Fruit fly (Drosophila melanogaster): ENCODE measurements around the gene RanGAP.

The RanGAP gene

DNA sequence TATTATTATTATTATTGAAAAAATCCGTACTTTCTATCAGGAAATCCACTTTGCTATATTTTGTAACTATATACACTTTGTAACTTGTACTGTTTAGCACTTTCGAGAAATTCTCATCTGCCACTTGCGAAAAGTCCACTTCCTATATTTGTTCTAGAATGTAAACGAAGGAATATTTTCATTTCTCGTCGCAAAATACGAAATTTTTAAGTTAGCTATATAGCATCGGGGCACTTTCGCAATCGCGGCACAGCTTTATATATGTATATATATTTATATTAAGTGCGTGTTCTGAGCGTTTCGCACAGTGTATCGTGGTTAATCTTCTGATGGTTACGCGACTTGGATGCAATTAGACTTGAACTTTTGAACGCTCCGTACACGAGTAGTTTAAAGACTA lies at the start of gene RanGAP:
Gene RanGAP, plus strand, starts transcription at position 169 of the 400 bp plus-strand sequence.
- TF ChIP-seq psq (optimal IDR thresholded peaks at IDR 0.05) (no peak), h (optimal IDR thresholded peaks at IDR 0.05) (no peak), insv (optimal IDR thresholded peaks at IDR 0.05) (no peak), ttk (optimal IDR thresholded peaks at IDR 0.05) (no peak), Myc (optimal IDR thresholded peaks at IDR 0.05) (no peak), Sin3A (optimal IDR thresholded peaks at IDR 0.05) (no peak)

DNA sequence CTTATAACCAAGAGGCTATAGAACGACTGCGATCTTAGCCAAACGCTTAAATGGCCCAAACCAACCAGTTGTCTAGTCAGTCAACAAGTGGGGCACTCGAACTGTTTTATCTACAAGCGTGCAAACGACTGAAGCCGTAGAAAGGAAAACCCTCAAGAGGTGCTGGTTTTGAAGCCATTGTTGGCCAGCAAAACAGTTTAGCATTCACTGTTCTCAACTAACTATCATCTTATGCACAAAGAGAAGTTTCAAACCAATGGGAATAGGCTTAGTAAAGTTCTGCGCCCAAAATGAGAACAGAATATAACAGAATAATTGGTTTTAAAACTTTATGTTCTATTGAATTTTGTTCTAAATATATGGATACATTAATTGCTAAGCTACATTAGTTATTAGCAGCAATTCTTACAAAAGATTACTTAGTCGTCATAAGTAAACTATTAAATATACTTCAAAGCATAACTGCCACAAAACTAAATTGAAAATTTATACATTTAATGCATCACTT lies 48.0 kb upstream of the RanGAP start, which contains the start of gene CG31798:
Gene CG31798, plus strand, starts transcription at position 458 of the 508 bp plus-strand sequence.
- TF ChIP-seq ttk (optimal IDR thresholded peaks at IDR 0.05) (no peak), Sin3A (optimal IDR thresholded peaks at IDR 0.05) (no peak), insv (optimal IDR thresholded peaks at IDR 0.05) (no peak), h (optimal IDR thresholded peaks at IDR 0.05) (no peak), Myc (optimal IDR thresholded peaks at IDR 0.05) (no peak), psq (optimal IDR thresholded peaks at IDR 0.05) (no peak)

DNA sequence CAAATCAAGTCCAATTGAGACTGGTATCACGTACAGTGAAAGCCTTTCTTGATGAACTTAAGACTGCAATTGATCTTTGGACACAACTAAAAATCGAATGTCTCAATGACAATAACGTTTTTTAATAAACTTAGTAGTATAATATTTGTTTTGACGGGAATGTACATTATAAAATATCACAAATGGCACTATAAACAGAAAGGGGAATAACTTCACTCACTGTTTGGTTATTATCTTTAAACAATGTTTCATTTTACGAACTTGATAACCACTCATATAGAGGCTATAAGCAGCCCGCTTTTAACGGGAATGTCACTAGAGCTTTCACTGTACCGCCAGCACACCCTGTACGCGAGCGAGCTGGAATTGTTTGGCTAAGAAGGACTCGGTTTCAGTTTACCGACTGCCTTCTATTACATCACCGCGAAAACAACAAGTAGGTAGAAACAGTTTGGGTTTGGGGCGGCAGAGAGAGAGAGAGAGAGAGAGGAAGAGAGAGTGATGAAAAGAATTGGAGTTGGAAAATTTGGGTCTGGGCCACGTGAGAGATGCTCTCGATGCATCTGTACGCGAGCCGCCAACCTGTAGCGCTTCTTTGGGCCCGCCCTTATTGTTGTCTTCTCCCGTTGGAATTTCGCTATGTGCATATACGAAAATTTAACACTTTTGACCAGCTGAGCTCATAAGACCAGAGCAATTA lies 44.0 kb upstream of the RanGAP start:
- TF ChIP-seq ttk (optimal IDR thresholded peaks at IDR 0.05) (no peak), insv (optimal IDR thresholded peaks at IDR 0.05) (no peak), psq (optimal IDR thresholded peaks at IDR 0.05) (no peak), Sin3A (optimal IDR thresholded peaks at IDR 0.05) (no peak), h (optimal IDR thresholded peaks at IDR 0.05) (no peak), Myc (optimal IDR thresholded peaks at IDR 0.05) (no peak)

dm6 chr2L:19398317-19399234 lies 43.2 kb upstream of the RanGAP start, which contains the start of gene CG17544:
CG17544 (minus strand) TSS chr2L:19398493.
- no peak for TF ChIP-seq insv (optimal IDR thresholded peaks at IDR 0.05)
- TF ChIP-seq h (optimal IDR thresholded peaks at IDR 0.05): no peak
- no peak for TF ChIP-seq Myc (optimal IDR thresholded peaks at IDR 0.05)
- no peak for TF ChIP-seq psq (optimal IDR thresholded peaks at IDR 0.05)

DNA sequence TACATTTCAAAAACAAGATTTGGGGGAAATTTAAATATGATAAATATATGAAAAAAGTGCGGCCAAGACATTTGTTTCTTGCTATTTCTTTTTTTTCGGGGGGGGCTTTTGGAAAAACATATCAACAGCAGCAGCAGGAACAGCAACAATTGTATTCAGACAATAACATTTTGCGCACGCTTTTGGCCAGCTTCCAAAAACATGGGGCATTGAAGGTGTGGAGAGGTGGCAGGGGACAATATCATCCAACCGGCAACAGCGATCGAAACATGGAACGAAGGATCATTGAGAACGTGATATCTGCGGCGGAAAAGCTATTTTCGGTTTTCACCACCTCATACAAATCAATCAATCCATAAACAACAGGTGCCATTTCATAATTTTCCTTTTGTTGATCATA lies 39.8 kb upstream of the RanGAP start:
- TF ChIP-seq Sin3A (optimal IDR thresholded peaks at IDR 0.05) (no peak), psq (optimal IDR thresholded peaks at IDR 0.05) (no peak), insv (optimal IDR thresholded peaks at IDR 0.05) (no peak), ttk (optimal IDR thresholded peaks at IDR 0.05) (no peak), h (optimal IDR thresholded peaks at IDR 0.05) (no peak)

DNA sequence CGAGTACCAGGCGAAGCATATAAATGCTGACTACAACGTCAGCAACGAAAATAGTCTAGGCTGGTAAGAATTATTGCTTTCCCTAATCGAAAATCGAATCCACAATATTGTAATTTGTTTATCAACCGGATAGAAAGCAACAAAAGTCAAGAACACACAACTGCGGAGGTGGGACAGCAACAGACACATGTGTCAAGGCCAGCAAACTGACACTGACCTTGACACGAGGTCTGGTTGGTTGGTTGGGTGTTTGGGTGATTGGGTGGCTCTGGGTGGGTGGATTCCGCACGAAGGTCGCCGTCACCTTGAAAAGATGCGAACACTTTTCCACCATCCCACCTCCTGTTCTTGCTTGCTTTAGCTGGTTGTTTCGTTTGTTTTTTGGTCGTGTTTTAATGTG lies 39.1 kb upstream of the RanGAP start:
- no peak for TF ChIP-seq Myc (optimal IDR thresholded peaks at IDR 0.05)
- TF ChIP-seq ttk (optimal IDR thresholded peaks at IDR 0.05): no peak
- TF ChIP-seq Sin3A (optimal IDR thresholded peaks at IDR 0.05): no peak
- no peak for TF ChIP-seq psq (optimal IDR thresholded peaks at IDR 0.05)

dm6 chr2L:19403398-19403797 lies 38.4 kb upstream of the RanGAP start:
- TF ChIP-seq Myc (optimal IDR thresholded peaks at IDR 0.05): no peak
- no peak for TF ChIP-seq ttk (optimal IDR thresholded peaks at IDR 0.05)
- no peak for TF ChIP-seq psq (optimal IDR thresholded peaks at IDR 0.05)
- TF ChIP-seq Sin3A (optimal IDR thresholded peaks at IDR 0.05): no peak
- TF ChIP-seq h (optimal IDR thresholded peaks at IDR 0.05): no peak
- TF ChIP-seq insv (optimal IDR thresholded peaks at IDR 0.05): no peak

DNA sequence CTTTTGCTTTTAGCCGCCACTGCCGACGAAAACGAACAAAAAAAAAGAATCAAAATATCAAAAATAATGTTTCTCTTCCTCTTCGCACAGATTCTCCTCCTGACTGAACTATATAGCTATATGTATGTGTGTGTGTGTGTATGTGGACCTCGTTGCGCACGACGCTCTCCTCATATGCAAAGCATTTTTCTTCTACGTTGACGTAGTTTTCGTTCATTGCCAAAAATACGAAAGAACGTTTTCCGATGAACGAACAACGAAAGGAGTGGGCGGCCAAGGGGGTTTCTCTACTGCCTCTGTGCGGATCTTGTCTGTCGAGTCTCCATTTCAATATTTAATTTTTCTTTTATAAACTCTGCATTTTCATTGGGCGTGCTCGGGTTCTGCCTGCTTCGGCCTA lies 37.0 kb upstream of the RanGAP start:
- no peak for TF ChIP-seq insv (optimal IDR thresholded peaks at IDR 0.05)
- no peak for TF ChIP-seq Myc (optimal IDR thresholded peaks at IDR 0.05)
- no peak for TF ChIP-seq ttk (optimal IDR thresholded peaks at IDR 0.05)
- no peak for TF ChIP-seq h (optimal IDR thresholded peaks at IDR 0.05)
- TF ChIP-seq psq (optimal IDR thresholded peaks at IDR 0.05): no peak
- no peak for TF ChIP-seq Sin3A (optimal IDR thresholded peaks at IDR 0.05)

DNA sequence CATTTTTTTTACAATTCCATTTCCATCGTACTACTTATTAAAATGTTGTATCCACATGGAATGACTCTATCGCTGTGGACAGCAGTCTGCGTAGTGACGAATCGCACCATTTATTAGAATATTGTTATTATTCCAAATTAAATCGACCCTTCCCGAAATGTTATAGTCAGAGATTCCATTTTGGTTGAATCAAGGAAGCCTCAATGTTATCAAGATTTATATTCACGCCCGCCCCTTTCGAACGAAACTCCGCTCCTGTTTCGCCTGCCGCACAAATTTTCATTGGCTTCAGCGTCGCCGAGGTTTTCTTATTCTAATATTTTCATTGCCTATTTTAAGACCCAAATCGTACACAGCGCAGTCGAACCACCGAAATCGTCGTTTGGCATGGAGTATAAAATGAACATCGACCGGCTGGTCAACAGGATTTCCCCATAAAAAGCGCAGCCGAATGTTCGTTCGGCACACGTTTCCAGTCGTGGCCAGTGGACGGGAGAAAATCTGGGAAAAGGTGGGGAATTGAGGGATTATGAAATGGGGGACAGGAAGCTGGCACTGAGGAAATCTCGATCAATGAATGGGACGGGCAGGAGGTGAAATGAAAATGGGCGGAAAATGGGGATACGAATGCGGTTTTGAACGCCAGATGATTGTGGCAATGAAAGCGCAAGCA lies 35.9 kb upstream of the RanGAP start:
- no peak for TF ChIP-seq h (optimal IDR thresholded peaks at IDR 0.05)
- TF ChIP-seq psq (optimal IDR thresholded peaks at IDR 0.05): no peak
- TF ChIP-seq Myc (optimal IDR thresholded peaks at IDR 0.05): no peak
- no peak for TF ChIP-seq ttk (optimal IDR thresholded peaks at IDR 0.05)
- no peak for TF ChIP-seq Sin3A (optimal IDR thresholded peaks at IDR 0.05)
- no peak for TF ChIP-seq insv (optimal IDR thresholded peaks at IDR 0.05)

DNA sequence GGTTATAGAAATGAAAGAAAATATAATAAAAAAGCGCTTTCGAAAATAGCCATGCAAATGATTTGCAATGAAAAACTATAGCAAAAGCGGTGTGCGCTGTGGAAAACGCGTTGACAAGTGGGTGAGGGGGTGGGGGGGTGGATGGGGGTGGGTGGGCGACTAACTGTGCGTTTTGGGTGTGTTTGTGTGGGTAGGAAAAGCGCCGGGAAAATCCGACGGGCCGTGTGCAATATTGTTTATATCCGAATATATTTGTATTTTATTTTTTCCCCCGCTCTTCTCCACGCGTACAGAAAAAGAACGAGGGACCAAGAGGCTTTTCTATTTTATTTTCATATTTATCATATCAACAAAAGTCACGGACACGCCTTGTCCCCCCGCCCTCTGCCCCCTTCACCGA lies 35.3 kb upstream of the RanGAP start:
- TF ChIP-seq insv (optimal IDR thresholded peaks at IDR 0.05) (no peak), psq (optimal IDR thresholded peaks at IDR 0.05) (no peak), Myc (optimal IDR thresholded peaks at IDR 0.05) (no peak), ttk (optimal IDR thresholded peaks at IDR 0.05) (no peak)

- TF ChIP-seq ttk (optimal IDR thresholded peaks at IDR 0.05) (no peak), Sin3A (optimal IDR thresholded peaks at IDR 0.05) (no peak), insv (optimal IDR thresholded peaks at IDR 0.05) (no peak), psq (optimal IDR thresholded peaks at IDR 0.05) (no peak), h (optimal IDR thresholded peaks at IDR 0.05) (no peak), Myc (optimal IDR thresholded peaks at IDR 0.05) (no peak)
Measured at dm6 chr2L:19411966-19412365, 29.8 kb upstream of the RanGAP start.
